Worm (Caenorhabditis elegans): ENCODE measurements around the gene F45F2.10.

- TF ChIP-seq ref-1 (GFP tag; conservative IDR thresholded peaks at IDR 0.05) = no peak
- TF ChIP-seq tab-1 (GFP tag; IDR thresholded peaks at IDR 0.05) = no peak
- TF ChIP-seq flt-1 (GFP tag; IDR thresholded peaks at IDR 0.05) = no peak
- TF ChIP-seq cog-1 (tag; optimal IDR thresholded peaks at IDR 0.05) = no peak
Measured at ce11 chrV:8468740-8469139, 49.9 kb downstream of the F45F2.10 start, which contains the start of gene phf-30.

All from whole organism, midembryonic.